Fruit fly (Drosophila melanogaster) whole organism, embryonic: Measurements from ENCODE around the gene pyd.

Experiments
- Aef1 ChIP-seq: fragments of 200-800 bp; sonication (Bioruptor generic); IDR thresholded peaks from 3 replicates; pipeline ENCODE4 v1.3.6; 2022; ENCODE audit warnings: missing biosample characterization, missing genetic modification characterization
- Atf6 ChIP-seq: fragments of 200-800 bp; sonication (Bioruptor generic); IDR thresholded peaks from 2 replicates; pipeline ENCODE4 v1.3.6; 2022; ENCODE audit warnings: missing biosample characterization, missing genetic modification characterization
- Blimp-1 ChIP-seq: fragments of 200-800 bp; sonication (Bioruptor generic); optimal IDR thresholded peaks from 3 replicates; lab custom pipeline; 2018; ENCODE audit warnings: missing biosample characterization, missing genetic modification characterization, mild to moderate bottlenecking, moderate library complexity, missing genetic modification reagents
- CG10209 ChIP-seq: fragments of 200-800 bp; sonication (Bioruptor generic); optimal IDR thresholded peaks from 3 replicates; lab custom pipeline; 2017; ENCODE audit warnings: missing biosample characterization, mild to moderate bottlenecking, missing genetic modification characterization, missing genetic modification reagents
- CG10462 ChIP-seq: fragments of 200-800 bp; sonication (Bioruptor generic); optimal IDR thresholded peaks from 2 replicates; lab custom pipeline; 2016; ENCODE audit warnings: missing biosample characterization, missing genetic modification characterization
- CG11456 ChIP-seq: fragments of 200-800 bp; sonication (Bioruptor generic); IDR thresholded peaks from 3 replicates; pipeline ENCODE4 v1.3.6; 2022; ENCODE audit warnings: missing biosample characterization, missing genetic modification characterization
- CG11504 ChIP-seq: fragments of 200-800 bp; sonication (Bioruptor generic); optimal IDR thresholded peaks from 3 replicates; lab custom pipeline; 2019; ENCODE audit warnings: missing biosample characterization, mild to moderate bottlenecking, missing genetic modification characterization, moderate library complexity
- CG11723 ChIP-seq: fragments of 200-800 bp; sonication (Bioruptor generic); optimal IDR thresholded peaks from 2 replicates; lab custom pipeline; 2017; ENCODE audit warnings: missing biosample characterization, mild to moderate bottlenecking, missing genetic modification characterization
- CG12155 ChIP-seq: fragments of 200-800 bp; sonication (Bioruptor generic); optimal IDR thresholded peaks from 3 replicates; lab custom pipeline; 2016; ENCODE audit warnings: missing biosample characterization, missing genetic modification characterization
- CG12769 ChIP-seq: fragments of 200-800 bp; sonication (Bioruptor generic); optimal IDR thresholded peaks from 2 replicates; lab custom pipeline; 2019; ENCODE audit warnings: missing biosample characterization, mild to moderate bottlenecking, missing genetic modification characterization, moderate library complexity
- CG12942 ChIP-seq: fragments of 200-800 bp; sonication (Bioruptor generic); optimal IDR thresholded peaks from 3 replicates; lab custom pipeline; 2016; ENCODE audit warnings: missing biosample characterization, missing genetic modification characterization
- CG1529 ChIP-seq: fragments of 200-800 bp; sonication (Bioruptor generic); optimal IDR thresholded peaks from 3 replicates; lab custom pipeline; 2018; ENCODE audit warnings: missing biosample characterization, missing genetic modification characterization
- CG16863 ChIP-seq: fragments of 200-800 bp; sonication (Bioruptor generic); optimal IDR thresholded peaks from 3 replicates; lab custom pipeline; 2016; ENCODE audit warnings: missing biosample characterization, missing genetic modification characterization
- CG1832 ChIP-seq: fragments of 200-800 bp; sonication (Bioruptor generic); optimal IDR thresholded peaks from 2 replicates; lab custom pipeline; 2017; ENCODE audit warnings: missing biosample characterization, mild to moderate bottlenecking, missing genetic modification characterization, inconsistent platforms
- CG2889 ChIP-seq: fragments of 200-800 bp; sonication (Bioruptor generic); IDR thresholded peaks from 3 replicates; pipeline ENCODE4 v1.3.6; 2022; ENCODE audit warnings: missing biosample characterization, missing genetic modification characterization
- CG30403 ChIP-seq: fragments of 200-800 bp; sonication (Bioruptor generic); optimal IDR thresholded peaks from 3 replicates; lab custom pipeline; 2016; ENCODE audit warnings: missing biosample characterization, missing genetic modification characterization
- CG31388 ChIP-seq: fragments of 200-800 bp; sonication (Bioruptor generic); optimal IDR thresholded peaks from 2 replicates; lab custom pipeline; 2016; ENCODE audit warnings: missing biosample characterization, missing genetic modification characterization
- CG7745 ChIP-seq: fragments of 200-800 bp; sonication (Bioruptor generic); optimal IDR thresholded peaks from 2 replicates; lab custom pipeline; 2018; ENCODE audit warnings: missing biosample characterization, mild to moderate bottlenecking, missing genetic modification characterization, moderate library complexity
- CHES-1-like ChIP-seq: fragments of 200-800 bp; sonication (Bioruptor generic); optimal IDR thresholded peaks from 2 replicates; lab custom pipeline; 2016; ENCODE audit warnings: missing biosample characterization, missing genetic modification characterization
- Dp ChIP-seq: fragments of 200-800 bp; sonication (Bioruptor generic); optimal IDR thresholded peaks from 2 replicates; lab custom pipeline; 2018; ENCODE audit warnings: missing biosample characterization, mild to moderate bottlenecking, missing genetic modification characterization, moderate library complexity
- Fer3 ChIP-seq: fragments of 200-800 bp; sonication (Bioruptor generic); optimal IDR thresholded peaks from 2 replicates; lab custom pipeline; 2018; ENCODE audit warnings: missing biosample characterization, mild to moderate bottlenecking, missing genetic modification characterization, moderate library complexity
- Gsc ChIP-seq: fragments of 200-800 bp; sonication (Bioruptor generic); IDR thresholded peaks from 2 replicates; pipeline ENCODE4 v1.3.6; 2022; ENCODE audit warnings: missing biosample characterization, missing genetic modification characterization
- HmgZ ChIP-seq: fragments of 200-800 bp; sonication (Bioruptor generic); optimal IDR thresholded peaks from 2 replicates; lab custom pipeline; 2018; ENCODE audit warnings: missing biosample characterization, mild to moderate bottlenecking, missing genetic modification characterization
- Hmr ChIP-seq: fragments of 200-800 bp; sonication (Bioruptor generic); optimal IDR thresholded peaks from 3 replicates; lab custom pipeline; 2017; ENCODE audit warnings: mild to moderate bottlenecking, missing biosample characterization, missing genetic modification reagents, missing genetic modification characterization
- Jarid2 ChIP-seq: fragments of 200-800 bp; sonication (Bioruptor generic); optimal IDR thresholded peaks from 3 replicates; lab custom pipeline; 2017; ENCODE audit warnings: mild to moderate bottlenecking, missing biosample characterization, missing genetic modification reagents, missing genetic modification characterization
- Sox102F ChIP-seq: fragments of 200-800 bp; sonication (Bioruptor generic); optimal IDR thresholded peaks from 2 replicates; lab custom pipeline; 2018; ENCODE audit warnings: missing biosample characterization, mild to moderate bottlenecking, missing genetic modification characterization, moderate library complexity
- Sry-β ChIP-seq: fragments of 200-800 bp; sonication (Bioruptor generic); optimal IDR thresholded peaks from 2 replicates; lab custom pipeline; 2018; ENCODE audit warnings: missing biosample characterization, mild to moderate bottlenecking, missing genetic modification characterization, moderate library complexity
- Ssrp ChIP-seq: fragments of 200-800 bp; sonication (Bioruptor generic); optimal IDR thresholded peaks from 2 replicates; lab custom pipeline; 2018; ENCODE audit warnings: missing biosample characterization, mild to moderate bottlenecking, missing genetic modification characterization, moderate library complexity
- Usf ChIP-seq: fragments of 200-800 bp; sonication (Bioruptor generic); optimal IDR thresholded peaks from 2 replicates; lab custom pipeline; 2017; ENCODE audit warnings: missing genotype, missing biosample characterization, missing genetic modification characterization
- bsh ChIP-seq, 2 experiments: fragments of 200-800 bp; sonication (Bioruptor generic); optimal IDR thresholded peaks; 2 replicates each; lab custom pipeline; 2017 to 2018; ENCODE audit warnings: mild to moderate bottlenecking in 2 of 2, missing biosample characterization in 2 of 2, missing genetic modification characterization in 2 of 2, moderate library complexity in 1 of 2
- btn ChIP-seq: fragments of 200-800 bp; sonication (Bioruptor generic); optimal IDR thresholded peaks from 2 replicates; lab custom pipeline; 2016; ENCODE audit warnings: missing biosample characterization, missing genetic modification characterization
- chn ChIP-seq: fragments of 200-800 bp; sonication (Bioruptor generic); optimal IDR thresholded peaks from 2 replicates; lab custom pipeline; 2016; ENCODE audit warnings: missing biosample characterization, missing genetic modification characterization
- crp ChIP-seq, 2 experiments: fragments of 200-800 bp; sonication (Bioruptor generic); optimal IDR thresholded peaks; 2 replicates in 1 of 2; 3 replicates in 1 of 2; lab custom pipeline; 2017; ENCODE audit warnings: missing biosample characterization in 2 of 2, missing genetic modification characterization in 2 of 2, mild to moderate bottlenecking in 1 of 2, moderate library complexity in 1 of 2
- danr ChIP-seq: fragments of 200-800 bp; sonication (Bioruptor generic); IDR thresholded peaks from 2 replicates; pipeline ENCODE4 v1.3.6; 2022; ENCODE audit warnings: missing biosample characterization, missing genetic modification characterization
- dmrt11E ChIP-seq: fragments of 200-800 bp; sonication (Bioruptor generic); optimal IDR thresholded peaks from 3 replicates; lab custom pipeline; 2018; ENCODE audit warnings: missing biosample characterization, mild to moderate bottlenecking, missing genetic modification characterization, moderate library complexity
- dpn ChIP-seq, 2 experiments: fragments of 200-800 bp; sonication (Bioruptor generic); optimal IDR thresholded peaks; 3 replicates each; lab custom pipeline; 2016; ENCODE audit warnings: missing biosample characterization in 2 of 2, missing genetic modification characterization in 2 of 2
- gro ChIP-seq: fragments of 200-800 bp; sonication (Bioruptor generic); optimal IDR thresholded peaks from 2 replicates; lab custom pipeline; 2016; ENCODE audit warnings: missing biosample characterization, missing genetic modification characterization
- hb ChIP-seq: fragments of 200-800 bp; sonication (Bioruptor generic); IDR thresholded peaks from 3 replicates; pipeline ENCODE4 v1.3.6; 2022; ENCODE audit warnings: missing biosample characterization, missing genetic modification characterization; ENCODE audit not compliant: partially characterized antibody
- insv ChIP-seq, 2 experiments: fragments of 200-800 bp; sonication (Bioruptor generic); optimal IDR thresholded peaks; 3 replicates each; lab custom pipeline; 2016 to 2018; ENCODE audit warnings: missing biosample characterization in 2 of 2, missing genetic modification characterization in 2 of 2
- nerfin-2 ChIP-seq: fragments of 200-800 bp; sonication (Bioruptor generic); IDR thresholded peaks from 2 replicates; pipeline ENCODE4 v1.3.6; 2022; ENCODE audit warnings: missing biosample characterization, missing genetic modification characterization; ENCODE audit not compliant: partially characterized antibody
- nmo ChIP-seq: fragments of 200-800 bp; sonication (Bioruptor generic); optimal IDR thresholded peaks from 2 replicates; lab custom pipeline; 2018; ENCODE audit warnings: missing biosample characterization, mild to moderate bottlenecking, missing genetic modification characterization, moderate library complexity
- otp ChIP-seq: fragments of 200-800 bp; sonication (Bioruptor generic); IDR thresholded peaks from 3 replicates; pipeline ENCODE4, ENCODE4 v1.3.6; 2022; ENCODE audit warnings: missing biosample characterization, missing genetic modification characterization
- peb ChIP-seq: fragments of 200-800 bp; sonication (Bioruptor generic); IDR thresholded peaks from 2 replicates; pipeline ENCODE4 v1.3.6; 2022; ENCODE audit warnings: missing biosample characterization, missing genetic modification characterization
- sens ChIP-seq: fragments of 200-800 bp; sonication (Bioruptor generic); peaks from one replicate; lab custom pipeline; 2016; ENCODE audit warnings: missing biosample characterization, missing genetic modification characterization
- sens-2 ChIP-seq: fragments of 200-800 bp; sonication (Bioruptor generic); IDR thresholded peaks from 2 replicates; pipeline ENCODE4 v1.3.6; 2022; ENCODE audit warnings: missing biosample characterization, missing genetic modification characterization
- sisA ChIP-seq: fragments of 200-800 bp; sonication (Bioruptor generic); IDR thresholded peaks from 2 replicates; pipeline ENCODE4 v1.3.6; 2022; ENCODE audit warnings: missing biosample characterization, missing genetic modification characterization
- twi ChIP-seq: fragments of 200-800 bp; optimal IDR thresholded peaks from 2 replicates; lab custom pipeline; 2019; ENCODE audit warnings: missing biosample characterization, mild to moderate bottlenecking, missing genetic modification characterization, moderate library complexity
- zfh1 ChIP-seq: fragments of 200-800 bp; sonication (Bioruptor generic); IDR thresholded peaks from 3 replicates; pipeline ENCODE4 v1.3.6; 2022; ENCODE audit warnings: missing biosample characterization, missing genetic modification characterization

pyd gene

dm6 chr3R:8849373-8850228 is 82.1 kb downstream of the pyd start (continued):
- TF ChIP-seq CG1832: no peak
- TF ChIP-seq HmgZ (tag; lab: Kevin White, UChicago): no peak
- peak; percentile 43 for TF ChIP-seq Blimp-1 (GFP tag; lab: Kevin White, UChicago)
- TF ChIP-seq CG12769: no peak
- no peak for TF ChIP-seq Fer3
- no peak for TF ChIP-seq Gsc (GFP tag; lab: Robert Waterston, UW)
- TF ChIP-seq Atf6 (GFP tag; lab: Robert Waterston, UW): no peak
- TF ChIP-seq crp (GFP tag; optimal IDR thresholded peaks at IDR 0.05; lab: Kevin White, UChicago): no peak
- no peak for TF ChIP-seq hb (GFP tag; lab: Robert Waterston, UW)
- TF ChIP-seq zfh1 (GFP tag; lab: Robert Waterston, UW): peak; percentile 63; the same call in 1 of the 3 replicates
- peak; percentile 1 to 70 for TF ChIP-seq bsh (GFP tag; optimal IDR thresholded peaks at IDR 0.05; lab: Kevin White, UChicago)
- TF ChIP-seq Sry-β (GFP tag; lab: Kevin White, UChicago): no peak
- TF ChIP-seq CG2889: no peak
- TF ChIP-seq peb: peak; percentile 28; the same call in 1 of the 2 replicates
- TF ChIP-seq CG10209 (GFP tag; lab: Kevin White, UChicago): no peak
- no peak for TF ChIP-seq CG12155
- TF ChIP-seq CHES-1-like: no peak
- no peak for TF ChIP-seq CG11456 (GFP tag; lab: Robert Waterston, UW)
- TF ChIP-seq nmo (GFP tag; lab: Kevin White, UChicago): peak; percentile 41
- peak; percentile 76 for TF ChIP-seq dmrt11E (tag; lab: Kevin White, UChicago)
- no peak for TF ChIP-seq nerfin-2 (GFP tag; lab: Robert Waterston, UW)
- no peak for TF ChIP-seq danr (GFP tag; lab: Robert Waterston, UW)
- no peak for TF ChIP-seq Jarid2
- TF ChIP-seq CG1529 (GFP tag; lab: Kevin White, UChicago): peak; percentile 23
- TF ChIP-seq insv (GFP tag; optimal IDR thresholded peaks at IDR 0.05; lab: Kevin White, UChicago): no peak
- TF ChIP-seq sisA (GFP tag; lab: Robert Waterston, UW): no peak; the same call in 1 of the 2 replicates
- no peak for TF ChIP-seq CG11723 (GFP tag; lab: Kevin White, UChicago)
- TF ChIP-seq twi (tag; lab: Kevin White, UChicago): peak; percentile 100
- no peak for TF ChIP-seq Usf
- no peak for TF ChIP-seq CG10462 (GFP tag; lab: Kevin White, UChicago)
- peak; percentile 55 for TF ChIP-seq Ssrp (tag; lab: Kevin White, UChicago)
- 0 out of 3 replicates have a peak, but pooled peaks have one; percentile 30 for TF ChIP-seq otp
- TF ChIP-seq Hmr (GFP tag; lab: Kevin White, UChicago): peak; percentile 12
- no peak for TF ChIP-seq gro
- TF ChIP-seq CG30403: peak; percentile 31
- TF ChIP-seq CG12942: no peak
- no peak for TF ChIP-seq CG31388
- TF ChIP-seq Aef1 (GFP tag; lab: Robert Waterston, UW): no peak
- no peak for TF ChIP-seq CG16863 (GFP tag; lab: Kevin White, UChicago)
- TF ChIP-seq btn: no peak
- TF ChIP-seq dpn (GFP tag; optimal IDR thresholded peaks at IDR 0.05; lab: Kevin White, UChicago): peak in 1 of 2 experiments; percentile 0
- TF ChIP-seq chn: peak; percentile 12
- TF ChIP-seq Sox102F (GFP tag; lab: Kevin White, UChicago): peak; percentile 38
- no peak for TF ChIP-seq CG7745 (tag; lab: Kevin White, UChicago)
- no peak for TF ChIP-seq sens-2 (GFP tag; lab: Robert Waterston, UW)
- peak; percentile 71 for TF ChIP-seq sens
- TF ChIP-seq CG11504: peak; percentile 52
- TF ChIP-seq Dp: no peak
